Worm (Caenorhabditis elegans): ENCODE results near the gene K08H2.4.

DNA sequence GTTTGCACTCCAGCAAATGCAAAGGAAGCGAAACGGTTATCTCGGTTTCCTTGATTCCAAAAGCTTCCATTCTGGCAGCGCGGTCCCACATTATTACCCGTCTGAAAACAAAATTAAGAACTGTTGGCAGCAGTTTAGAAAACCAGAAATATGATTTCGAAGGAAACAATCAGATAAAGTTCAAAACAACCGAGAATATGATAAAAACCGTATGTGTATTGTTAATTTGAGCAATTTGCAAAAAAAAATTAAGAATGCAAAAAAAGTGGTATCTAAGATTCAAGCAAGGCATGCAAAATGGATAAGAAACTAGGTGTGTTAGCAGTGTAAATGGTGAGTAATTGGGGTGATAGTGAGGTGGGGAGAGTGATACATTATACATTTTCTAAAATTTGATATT is 50.4 kb downstream of the K08H2.4 start, which contains the start of gene R04D3.4:
- TF ChIP-seq ama-1 (optimal IDR thresholded peaks at IDR 0.05) (no peak), tbx-11 (GFP tag; IDR thresholded peaks at IDR 0.05) (no peak), flt-1 (GFP tag; IDR thresholded peaks at IDR 0.05) (no peak), pes-1 (GFP tag; IDR thresholded peaks at IDR 0.05) (no peak), hmg-4 (GFP tag; optimal IDR thresholded peaks at IDR 0.05) (no peak), tbx-37 (GFP tag; conservative IDR thresholded peaks at IDR 0.05) (no peak), hnd-1 (tag; optimal IDR thresholded peaks at IDR 0.05) (no peak)
